Worm (Caenorhabditis elegans): ENCODE results near the gene rmd-2.

The rmd-2 gene

DNA sequence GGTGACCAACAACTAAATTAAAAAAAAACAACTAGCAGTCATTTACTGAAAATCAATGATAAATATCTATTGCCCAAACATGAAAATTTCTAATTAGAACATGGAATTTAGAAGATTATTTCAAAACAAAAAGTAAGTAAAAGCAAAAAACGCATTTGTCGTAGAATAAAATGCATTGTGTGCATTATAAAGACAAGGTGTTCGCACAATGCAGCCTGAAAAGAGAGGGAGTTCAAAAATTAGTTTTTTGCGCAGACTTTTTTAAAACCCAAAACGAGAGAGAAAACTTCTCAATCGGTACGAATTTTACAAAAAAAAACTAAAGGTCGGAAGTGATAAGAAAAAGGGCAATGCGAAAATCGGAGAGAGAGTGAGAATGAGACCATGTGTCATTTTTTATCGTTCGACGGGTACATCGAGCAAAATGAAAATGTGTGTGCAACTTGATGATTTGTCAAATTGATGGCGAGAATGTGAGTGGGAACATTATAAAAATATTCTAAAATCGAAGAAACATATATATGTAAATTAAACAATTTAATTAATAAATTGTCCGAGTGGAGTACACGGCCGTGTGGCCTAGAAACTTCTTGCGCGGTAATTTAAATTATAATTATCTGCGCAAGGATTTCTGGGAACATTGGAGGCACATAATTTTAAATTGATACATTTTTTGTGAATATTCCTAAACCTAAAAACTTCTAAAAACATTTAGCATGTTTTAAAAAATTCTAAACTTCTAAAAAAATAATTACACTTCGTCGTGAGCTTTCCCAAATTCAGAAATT lies 45.5 kb upstream of the rmd-2 start (continued):
- TF ChIP-seq nhr-237 (tag; optimal IDR thresholded peaks at IDR 0.05) = no peak
- TF ChIP-seq elt-3 (tag; optimal IDR thresholded peaks at IDR 0.05) = peak in 1 of 6 experiments; percentile 14
- TF ChIP-seq nhr-11 (tag; optimal IDR thresholded peaks at IDR 0.05) = no peak
- peak; percentile 58 for TF ChIP-seq nhr-90 (tag; optimal IDR thresholded peaks at IDR 0.05; ENCODE audit: poor library complexity)
- TF ChIP-seq unc-30 (tag; optimal IDR thresholded peaks at IDR 0.05) = no peak
- TF ChIP-seq lir-3 (tag; optimal IDR thresholded peaks at IDR 0.05; ENCODE audit: poor library complexity) = peak; percentile 33
- no peak for TF ChIP-seq efl-3 (GFP tag; optimal IDR thresholded peaks at IDR 0.05)
- TF ChIP-seq tbx-2 (tag; optimal IDR thresholded peaks at IDR 0.05) = peak; percentile 17
- TF ChIP-seq tlp-1 (tag; optimal IDR thresholded peaks at IDR 0.05) = no peak
- TF ChIP-seq ces-1 (GFP tag; optimal IDR thresholded peaks at IDR 0.05) = no peak
- peak; percentile 30; the same call in 1 of the 2 replicates for TF ChIP-seq isw-1 (GFP tag; IDR thresholded peaks at IDR 0.05)
- TF ChIP-seq nhr-71 (tag; optimal IDR thresholded peaks at IDR 0.05) = peak; percentile 67
- TF ChIP-seq lin-39 (tag; optimal IDR thresholded peaks at IDR 0.05) = peak; percentile 5
- TF ChIP-seq Y116A8C.19 (tag; optimal IDR thresholded peaks at IDR 0.05; ENCODE audit: borderline replicate concordance) = no peak
- TF ChIP-seq ceh-82 (tag; optimal IDR thresholded peaks at IDR 0.05) = peak in 2 of 3 experiments; percentile 18 to 21
- TF ChIP-seq alr-1 (tag; optimal IDR thresholded peaks at IDR 0.05; ENCODE audit: borderline replicate concordance) = no peak
- peak; percentile 59 for TF ChIP-seq lin-13 (GFP tag; optimal IDR thresholded peaks at IDR 0.05)
- peak; percentile 43 for TF ChIP-seq xbp-1 (tag; optimal IDR thresholded peaks at IDR 0.05)
- peak; percentile 36 for TF ChIP-seq C16A3.4 (tag; optimal IDR thresholded peaks at IDR 0.05)
- TF ChIP-seq pax-3 (tag; optimal IDR thresholded peaks at IDR 0.05) = no peak
- peak; percentile 96 to 97 for TF ChIP-seq efl-1 (optimal IDR thresholded peaks at IDR 0.05)
- peak; percentile 94 to 99 for TF ChIP-seq efl-1 (GFP tag; optimal IDR thresholded peaks at IDR 0.05 in 1 of 2)
- no peak for TF ChIP-seq pag-3 (tag; optimal IDR thresholded peaks at IDR 0.05; ENCODE audit: borderline replicate concordance, insufficient read depth)
- peak; percentile 92 for TF ChIP-seq F16B12.6 (tag; optimal IDR thresholded peaks at IDR 0.05)
- TF ChIP-seq sox-4 (tag; optimal IDR thresholded peaks at IDR 0.05) = no peak
- TF ChIP-seq fkh-4 (tag; optimal IDR thresholded peaks at IDR 0.05; ENCODE audit: borderline replicate concordance) = no peak
- peak; percentile 60 for TF ChIP-seq mep-1 (tag; optimal IDR thresholded peaks at IDR 0.05)
- TF ChIP-seq ceh-90 (tag; optimal IDR thresholded peaks at IDR 0.05) = peak; percentile 60
- TF ChIP-seq unc-98 (GFP tag; IDR thresholded peaks at IDR 0.05) = no peak
- peak; percentile 25 for TF ChIP-seq swsn-7 (tag; optimal IDR thresholded peaks at IDR 0.05)
- peak; percentile 13 for TF ChIP-seq skn-1 (tag; optimal IDR thresholded peaks at IDR 0.05)
- no peak for TF ChIP-seq nhr-76 (tag; optimal IDR thresholded peaks at IDR 0.05)
- TF ChIP-seq sup-37 (GFP tag; optimal IDR thresholded peaks at IDR 0.05) = no peak
- TF ChIP-seq elt-2 (tag; optimal IDR thresholded peaks at IDR 0.05) = peak; percentile 40
- no peak for TF ChIP-seq aha-1 (tag; optimal IDR thresholded peaks at IDR 0.05)
- TF ChIP-seq egl-13 (tag; optimal IDR thresholded peaks at IDR 0.05) = no peak
- TF ChIP-seq snu-23 (GFP tag; optimal IDR thresholded peaks at IDR 0.05) = peak; percentile 70
- TF ChIP-seq nhr-12 (tag; optimal IDR thresholded peaks at IDR 0.05) = no peak
- TF ChIP-seq C04F5.9 (tag; optimal IDR thresholded peaks at IDR 0.05) = no peak
- no peak for TF ChIP-seq hlh-17 (GFP tag; optimal IDR thresholded peaks at IDR 0.05; ENCODE audit: borderline replicate concordance)
- TF ChIP-seq snpc-4 (tag; optimal IDR thresholded peaks at IDR 0.05) = no peak
- TF ChIP-seq dpl-1 (GFP tag; optimal IDR thresholded peaks at IDR 0.05) = peak; percentile 91 to 95 (median 93)
- no peak for TF ChIP-seq zag-1 (tag; optimal IDR thresholded peaks at IDR 0.05)
- peak; percentile 94 to 96 for TF ChIP-seq lin-35 (GFP tag; optimal IDR thresholded peaks at IDR 0.05)
- no peak for TF ChIP-seq sptf-1 (tag; optimal IDR thresholded peaks at IDR 0.05)
- TF ChIP-seq unc-130 (tag; optimal IDR thresholded peaks at IDR 0.05) = no peak
- TF ChIP-seq ama-1 (optimal IDR thresholded peaks at IDR 0.05) = no peak
- TF ChIP-seq ceh-8 (GFP tag; optimal IDR thresholded peaks at IDR 0.05) = no peak
- peak; percentile 36 for TF ChIP-seq lin-14 (GFP tag; optimal IDR thresholded peaks at IDR 0.05)
- no peak for TF ChIP-seq fkh-10 (GFP tag; optimal IDR thresholded peaks at IDR 0.05)
- no peak for TF ChIP-seq vab-15 (tag; optimal IDR thresholded peaks at IDR 0.05)
